Fruit fly (Drosophila melanogaster) whole organism, embryonic: ENCODE measurements around the gene Or30a.
A peak's percentile ranks its signal among the peaks of the same experiment; 100 is the strongest.

ENCODE experiments used
- Awh ChIP-seq: fragments of 200-800 bp; sonication (Bioruptor generic); IDR thresholded peaks from 2 replicates; pipeline ENCODE4, ENCODE4 v1.3.6; 2022; ENCODE audit warnings: missing biosample characterization, missing genetic modification characterization
- Bdp1 ChIP-seq: fragments of 200-800 bp; sonication (Bioruptor generic); optimal IDR thresholded peaks from 3 replicates; lab custom pipeline; 2016; ENCODE audit warnings: missing biosample characterization, missing genetic modification characterization
- CG10321 ChIP-seq: fragments of 200-800 bp; sonication (Bioruptor generic); IDR thresholded peaks from 2 replicates; pipeline ENCODE4 v1.3.6; 2022; ENCODE audit warnings: missing biosample characterization, missing genetic modification characterization
- CG11085 ChIP-seq: fragments of 200-800 bp; sonication (Bioruptor generic); IDR thresholded peaks from 2 replicates; pipeline ENCODE4 v1.3.6; 2022; ENCODE audit warnings: missing biosample characterization, missing genetic modification characterization
- CG12071 ChIP-seq: fragments of 200-800 bp; sonication (Bioruptor generic); optimal IDR thresholded peaks from 3 replicates; lab custom pipeline; 2018; ENCODE audit warnings: missing biosample characterization, mild to moderate bottlenecking, missing genetic modification characterization
- CG12769 ChIP-seq: fragments of 200-800 bp; sonication (Bioruptor generic); optimal IDR thresholded peaks from 2 replicates; lab custom pipeline; 2019; ENCODE audit warnings: missing biosample characterization, mild to moderate bottlenecking, missing genetic modification characterization, moderate library complexity
- CG12942 ChIP-seq: fragments of 200-800 bp; sonication (Bioruptor generic); optimal IDR thresholded peaks from 3 replicates; lab custom pipeline; 2016; ENCODE audit warnings: missing biosample characterization, missing genetic modification characterization
- CG13624 ChIP-seq: fragments of 200-800 bp; sonication (Bioruptor generic); optimal IDR thresholded peaks from 2 replicates; lab custom pipeline; 2016; ENCODE audit warnings: missing biosample characterization, missing genetic modification characterization
- CG14441 ChIP-seq: fragments of 200-800 bp; sonication (Bioruptor generic); IDR thresholded peaks from 2 replicates; pipeline ENCODE4 v1.3.6; 2022; ENCODE audit warnings: missing biosample characterization, missing genetic modification characterization
- CG14860 ChIP-seq: fragments of 200-800 bp; sonication (Bioruptor generic); IDR thresholded peaks from 3 replicates; pipeline ENCODE4 v1.3.6; 2022; ENCODE audit warnings: missing biosample characterization, missing genetic modification characterization; ENCODE audit not compliant: partially characterized antibody
- CG15601 ChIP-seq: fragments of 200-800 bp; sonication (Bioruptor generic); optimal IDR thresholded peaks from 3 replicates; lab custom pipeline; 2019; ENCODE audit warnings: missing biosample characterization, mild to moderate bottlenecking, missing genetic modification characterization, moderate library complexity
- CG2120 ChIP-seq: fragments of 200-800 bp; sonication (Bioruptor generic); optimal IDR thresholded peaks from 3 replicates; lab custom pipeline; 2016; ENCODE audit warnings: missing biosample characterization, missing genetic modification characterization
- CG2199 ChIP-seq: fragments of 200-800 bp; sonication (Bioruptor generic); IDR thresholded peaks from 3 replicates; pipeline ENCODE4 v1.3.6; 2022; ENCODE audit warnings: missing biosample characterization, missing genetic modification characterization
- CG2678 ChIP-seq: fragments of 200-800 bp; sonication (Bioruptor generic); optimal IDR thresholded peaks from 3 replicates; lab custom pipeline; 2019; ENCODE audit warnings: missing biosample characterization, mild to moderate bottlenecking, missing genetic modification characterization, moderate library complexity
- CG3065 ChIP-seq: fragments of 200-800 bp; sonication (Bioruptor generic); optimal IDR thresholded peaks from 2 replicates; lab custom pipeline; 2016; ENCODE audit warnings: missing biosample characterization, missing genetic modification characterization
- CG31224 ChIP-seq: fragments of 200-800 bp; sonication (Bioruptor generic); IDR thresholded peaks from 2 replicates; pipeline ENCODE4 v1.3.6; 2022; ENCODE audit warnings: missing biosample characterization, missing genetic modification characterization
- CG34422 ChIP-seq: fragments of 200-800 bp; sonication (Bioruptor generic); IDR thresholded peaks from 3 replicates; pipeline ENCODE4 v1.3.6; 2022; ENCODE audit warnings: missing biosample characterization, missing genetic modification characterization
- CG4404 ChIP-seq: fragments of 200-800 bp; sonication (Bioruptor generic); IDR thresholded peaks from 2 replicates; pipeline ENCODE4 v1.3.6; 2022; ENCODE audit warnings: missing biosample characterization, missing genetic modification characterization
- CG4820 ChIP-seq: fragments of 200-800 bp; sonication (Bioruptor generic); optimal IDR thresholded peaks from 3 replicates; lab custom pipeline; 2016; ENCODE audit warnings: missing biosample characterization, missing genetic modification characterization
- CG7928 ChIP-seq: fragments of 200-800 bp; sonication (Bioruptor generic); optimal IDR thresholded peaks from 2 replicates; lab custom pipeline; 2017; ENCODE audit warnings: missing biosample characterization, mild to moderate bottlenecking, missing genetic modification characterization
- CG8478 ChIP-seq: fragments of >200 bp; optimal IDR thresholded peaks from 2 replicates; lab custom pipeline; 2018
- CG9932 ChIP-seq: fragments of 200-800 bp; sonication (Bioruptor generic); IDR thresholded peaks from 2 replicates; pipeline ENCODE4 v1.3.6; 2022; ENCODE audit warnings: missing biosample characterization, missing genetic modification characterization
- Dbx ChIP-seq: fragments of 200-800 bp; sonication (Bioruptor generic); IDR thresholded peaks from 3 replicates; pipeline ENCODE4 v1.3.6; 2022; ENCODE audit warnings: missing biosample characterization, missing genetic modification characterization
- Elba2 ChIP-seq: fragments of 200-800 bp; sonication (Bioruptor generic); optimal IDR thresholded peaks from 3 replicates; lab custom pipeline; 2016; ENCODE audit warnings: missing biosample characterization, missing genetic modification characterization
- Fer2 ChIP-seq: fragments of 200-800 bp; sonication (Bioruptor generic); optimal IDR thresholded peaks from 2 replicates; lab custom pipeline; 2018; ENCODE audit warnings: missing biosample characterization, mild to moderate bottlenecking, missing genetic modification characterization, moderate library complexity
- Gsc ChIP-seq: fragments of 200-800 bp; sonication (Bioruptor generic); IDR thresholded peaks from 2 replicates; pipeline ENCODE4 v1.3.6; 2022; ENCODE audit warnings: missing biosample characterization, missing genetic modification characterization
- HmgZ ChIP-seq: fragments of 200-800 bp; sonication (Bioruptor generic); optimal IDR thresholded peaks from 2 replicates; lab custom pipeline; 2018; ENCODE audit warnings: missing biosample characterization, mild to moderate bottlenecking, missing genetic modification characterization
- Lpt ChIP-seq: fragments of >200 bp; optimal IDR thresholded peaks from 2 replicates; lab custom pipeline; 2018; ENCODE audit warnings: missing biosample characterization, missing genetic modification characterization
- Max ChIP-seq: fragments of 200-800 bp; sonication (Bioruptor generic); optimal IDR thresholded peaks from 2 replicates; lab custom pipeline; 2016; ENCODE audit warnings: missing biosample characterization, mild to moderate bottlenecking, missing genetic modification characterization
- NK7.1 ChIP-seq: fragments of 200-800 bp; sonication (Bioruptor generic); optimal IDR thresholded peaks from 3 replicates; lab custom pipeline; 2016; ENCODE audit warnings: missing biosample characterization, missing genetic modification characterization
- al ChIP-seq: fragments of 200-800 bp; sonication (Bioruptor generic); IDR thresholded peaks from 2 replicates; pipeline ENCODE4 v1.3.6; 2022; ENCODE audit warnings: missing biosample characterization, missing genetic modification characterization
- aop ChIP-seq: fragments of 200-800 bp; sonication (Bioruptor generic); IDR thresholded peaks from 2 replicates; pipeline ENCODE4 v1.3.6; 2022; ENCODE audit warnings: missing biosample characterization, missing genetic modification characterization
- bab2 ChIP-seq: fragments of 200-800 bp; sonication (Bioruptor generic); optimal IDR thresholded peaks from 2 replicates; lab custom pipeline; 2016; ENCODE audit warnings: missing biosample characterization, missing genetic modification characterization
- btn ChIP-seq: fragments of 200-800 bp; sonication (Bioruptor generic); optimal IDR thresholded peaks from 2 replicates; lab custom pipeline; 2016; ENCODE audit warnings: missing biosample characterization, missing genetic modification characterization
- dan ChIP-seq: fragments of 200-800 bp; sonication (Bioruptor generic); IDR thresholded peaks from 2 replicates; pipeline ENCODE4 v1.3.6; 2022; ENCODE audit warnings: missing biosample characterization, missing genetic modification characterization
- emc ChIP-seq: fragments of 200-800 bp; sonication (Bioruptor generic); optimal IDR thresholded peaks from 2 replicates; lab custom pipeline; 2016; ENCODE audit warnings: missing biosample characterization, missing genetic modification characterization
- fd102C ChIP-seq: fragments of 200-800 bp; sonication (Bioruptor generic); optimal IDR thresholded peaks from 2 replicates; lab custom pipeline; 2018; ENCODE audit warnings: missing biosample characterization, mild to moderate bottlenecking, missing genetic modification characterization, moderate library complexity
- fu2 ChIP-seq: fragments of 200-800 bp; sonication (Bioruptor generic); optimal IDR thresholded peaks from 2 replicates; lab custom pipeline; 2016; ENCODE audit warnings: missing biosample characterization, missing genetic modification characterization
- gsb ChIP-seq: fragments of 200-800 bp; sonication (Bioruptor generic); IDR thresholded peaks from 2 replicates; pipeline ENCODE4 v1.3.6; 2022; ENCODE audit warnings: missing biosample characterization, missing genetic modification characterization
- hkb ChIP-seq, 2 experiments: fragments of 200-800 bp in 1 of 2; fragments of >200 bp in 1 of 2; sonication (Bioruptor generic) in 1 of 2; IDR thresholded peaks in 1 of 2; optimal IDR thresholded peaks in 1 of 2; 2 replicates each; pipeline versions ENCODE4 v1.3.6 to Lab custom; 2017 to 2022; ENCODE audit warnings: missing biosample characterization in 1 of 2, missing genetic modification characterization in 1 of 2
- klu ChIP-seq: fragments of 200-800 bp; sonication (Bioruptor generic); IDR thresholded peaks from 2 replicates; pipeline ENCODE4 v1.3.6; 2022; ENCODE audit warnings: missing biosample characterization, missing genetic modification characterization
- knrl ChIP-seq: fragments of 200-800 bp; sonication (Bioruptor generic); IDR thresholded peaks from 3 replicates; pipeline ENCODE4 v1.3.6; 2022; ENCODE audit warnings: missing biosample characterization, missing genetic modification characterization; ENCODE audit not compliant: partially characterized antibody
- maf-S ChIP-seq: fragments of 200-800 bp; sonication (Bioruptor generic); optimal IDR thresholded peaks from 2 replicates; lab custom pipeline; 2016; ENCODE audit warnings: missing biosample characterization, missing genetic modification characterization
- oc ChIP-seq: fragments of 200-800 bp; sonication (Bioruptor generic); optimal IDR thresholded peaks from 2 replicates; lab custom pipeline; 2018; ENCODE audit warnings: missing biosample characterization, mild to moderate bottlenecking, missing genetic modification characterization, moderate library complexity
- p53 ChIP-seq: fragments of 200-800 bp; sonication (Bioruptor generic); optimal IDR thresholded peaks from 2 replicates; lab custom pipeline; 2016; ENCODE audit warnings: missing biosample characterization, missing genetic modification characterization
- pnt ChIP-seq: fragments of 200-800 bp; sonication (Bioruptor generic); optimal IDR thresholded peaks from 3 replicates; lab custom pipeline; 2016; ENCODE audit warnings: missing biosample characterization, missing genetic modification characterization
- prd ChIP-seq, 3 experiments: fragments of >200 bp in 2 of 3; fragments of 200-800 bp in 1 of 3; sonication (Bioruptor generic) in 1 of 3; optimal IDR thresholded peaks in 2 of 3; IDR thresholded peaks in 1 of 3; 2 replicates in 2 of 3; 3 replicates in 1 of 3; pipeline versions ENCODE4 v1.3.6 to Lab custom; 2017 to 2022; ENCODE audit warnings: missing biosample characterization in 1 of 3, missing genetic modification characterization in 1 of 3
- sob ChIP-seq: fragments of 200-800 bp; sonication (Bioruptor generic); IDR thresholded peaks from 2 replicates; pipeline ENCODE4 v1.3.6; 2022; ENCODE audit warnings: missing biosample characterization, missing genetic modification characterization
- tll ChIP-seq, 2 experiments: fragments of 200-800 bp in 1 of 2; fragments of >200 bp in 1 of 2; sonication (Bioruptor generic) in 1 of 2; optimal IDR thresholded peaks; 2 replicates each; lab custom pipeline; 2017 to 2019; ENCODE audit warnings: missing biosample characterization in 2 of 2, missing genetic modification characterization in 2 of 2, mild to moderate bottlenecking in 1 of 2, moderate library complexity in 1 of 2
- tna ChIP-seq: fragments of 200-800 bp; sonication (Bioruptor generic); IDR thresholded peaks from 2 replicates; pipeline ENCODE4 v1.3.6; 2022; ENCODE audit warnings: missing biosample characterization, missing genetic modification characterization; ENCODE audit not compliant: partially characterized antibody
- trem ChIP-seq: fragments of 200-800 bp; optimal IDR thresholded peaks from 3 replicates; lab custom pipeline; 2019; ENCODE audit warnings: missing biosample characterization, mild to moderate bottlenecking, missing genetic modification characterization, moderate library complexity
- wek ChIP-seq: fragments of 200-800 bp; sonication (Bioruptor generic); optimal IDR thresholded peaks from 3 replicates; lab custom pipeline; 2018; ENCODE audit warnings: missing biosample characterization, mild to moderate bottlenecking, missing genetic modification characterization, moderate library complexity

The Or30a gene

dm6 chr2L:9158341-9158740 lies 46.7 kb downstream of the Or30a start (continued):
- peak; percentile 98 for TF ChIP-seq CG2199
- TF ChIP-seq Elba2 (GFP tag; lab: Kevin White, UChicago): no peak
- peak; percentile 62; the same call in 1 of the 2 replicates for TF ChIP-seq Awh (GFP tag; lab: Robert Waterston, UW)
- peak; percentile 22; the same call in 1 of the 2 replicates for TF ChIP-seq tna
- no peak for TF ChIP-seq Fer2 (tag; lab: Kevin White, UChicago)
- TF ChIP-seq btn (GFP tag; lab: Kevin White, UChicago): no peak
- no peak for TF ChIP-seq bab2 (GFP tag; lab: Kevin White, UChicago)
- TF ChIP-seq CG4820 (GFP tag; lab: Kevin White, UChicago): no peak
- no peak for TF ChIP-seq dan (GFP tag; lab: Robert Waterston, UW)
- TF ChIP-seq CG14441: peak; percentile 62; the same call in 1 of the 2 replicates
- no peak for TF ChIP-seq CG2120 (GFP tag; lab: Kevin White, UChicago)
- peak; percentile 85 for TF ChIP-seq klu
- no peak for TF ChIP-seq knrl (GFP tag; lab: Robert Waterston, UW)
- no peak for TF ChIP-seq tll (GFP tag; optimal IDR thresholded peaks at IDR 0.05; lab: Kevin White, UChicago)
- TF ChIP-seq Gsc (GFP tag; lab: Robert Waterston, UW): no peak
- peak; percentile 75 for TF ChIP-seq CG10321 (GFP tag; lab: Robert Waterston, UW)
- no peak for TF ChIP-seq CG31224 (GFP tag; lab: Robert Waterston, UW)
- TF ChIP-seq Dbx (GFP tag; lab: Robert Waterston, UW): peak; percentile 17; the same call in 1 of the 3 replicates
- TF ChIP-seq al (GFP tag; lab: Robert Waterston, UW): no peak
- TF ChIP-seq trem: peak; percentile 10
- TF ChIP-seq CG34422 (GFP tag; lab: Robert Waterston, UW): no peak
- TF ChIP-seq prd (optimal IDR thresholded peaks at IDR 0.05; lab: Kevin White, UChicago): no peak
- TF ChIP-seq prd (GFP tag; IDR thresholded peaks at IDR 0.05; lab: Robert Waterston, UW): no peak
- TF ChIP-seq Max: no peak
- peak; percentile 39 for TF ChIP-seq oc (tag; lab: Kevin White, UChicago)
- peak; percentile 2 for TF ChIP-seq CG12071
- TF ChIP-seq Bdp1 (GFP tag; lab: Kevin White, UChicago): no peak
- peak; percentile 81 for TF ChIP-seq CG12769
- TF ChIP-seq CG2678 (tag; lab: Kevin White, UChicago): no peak
- no peak for TF ChIP-seq fd102C (GFP tag; lab: Kevin White, UChicago)
- no peak for TF ChIP-seq aop (GFP tag; lab: Robert Waterston, UW)
- TF ChIP-seq HmgZ (tag; lab: Kevin White, UChicago): peak; percentile 18
- TF ChIP-seq CG4404 (GFP tag; lab: Robert Waterston, UW): no peak
- TF ChIP-seq CG11085 (GFP tag; lab: Robert Waterston, UW): no peak
- TF ChIP-seq sob (GFP tag; lab: Robert Waterston, UW): no peak
- TF ChIP-seq CG12942 (GFP tag; lab: Kevin White, UChicago): no peak
- no peak for TF ChIP-seq maf-S (GFP tag; lab: Kevin White, UChicago)
- no peak for TF ChIP-seq NK7.1 (GFP tag; lab: Kevin White, UChicago)
- no peak for TF ChIP-seq hkb (optimal IDR thresholded peaks at IDR 0.05; lab: Kevin White, UChicago)
- TF ChIP-seq hkb (GFP tag; IDR thresholded peaks at IDR 0.05; lab: Robert Waterston, UW): peak; percentile 12; the same call in 1 of the 2 replicates
- no peak for TF ChIP-seq gsb
- TF ChIP-seq fu2: no peak
- no peak for TF ChIP-seq CG9932 (GFP tag; lab: Robert Waterston, UW)
- TF ChIP-seq CG15601 (tag; lab: Kevin White, UChicago): peak; percentile 69
- peak; percentile 17 for TF ChIP-seq CG13624 (GFP tag; lab: Kevin White, UChicago)
- TF ChIP-seq p53 (GFP tag; lab: Kevin White, UChicago): no peak
- no peak for TF ChIP-seq emc (GFP tag; lab: Kevin White, UChicago)
- TF ChIP-seq CG8478 (lab: Kevin White, UChicago): no peak
- no peak for TF ChIP-seq pnt (GFP tag; lab: Kevin White, UChicago)
- no peak for TF ChIP-seq CG7928 (GFP tag; lab: Kevin White, UChicago)
- TF ChIP-seq wek (GFP tag; lab: Kevin White, UChicago): no peak
- TF ChIP-seq CG3065 (GFP tag; lab: Kevin White, UChicago): peak; percentile 4
- no peak for TF ChIP-seq CG14860 (GFP tag; lab: Robert Waterston, UW)
- TF ChIP-seq Lpt (GFP tag; lab: Kevin White, UChicago): no peak
